Fruit fly (Drosophila melanogaster) whole organism, embryonic: ENCODE measurements around the gene CG5644.

ENCODE experiments used
- Abd-B ChIP-seq: fragments of 200-800 bp; sonication (Bioruptor generic); optimal IDR thresholded peaks from 2 replicates; lab custom pipeline; 2018; ENCODE audit warnings: missing biosample characterization, mild to moderate bottlenecking, missing genetic modification characterization, moderate library complexity
- Awh ChIP-seq: fragments of 200-800 bp; sonication (Bioruptor generic); IDR thresholded peaks from 2 replicates; pipeline ENCODE4, ENCODE4 v1.3.6; 2022; ENCODE audit warnings: missing biosample characterization, missing genetic modification characterization
- CG10147 ChIP-seq: fragments of 200-800 bp; sonication (Bioruptor generic); optimal IDR thresholded peaks from 2 replicates; lab custom pipeline; 2019; ENCODE audit warnings: missing biosample characterization, mild to moderate bottlenecking, missing genetic modification characterization, moderate library complexity
- CG10274 ChIP-seq: fragments of 200-800 bp; sonication (Bioruptor generic); optimal IDR thresholded peaks from 3 replicates; lab custom pipeline; 2017; ENCODE audit warnings: missing biosample characterization, mild to moderate bottlenecking, missing genetic modification characterization
- CG10654 ChIP-seq: fragments of 200-800 bp; sonication (Bioruptor generic); optimal IDR thresholded peaks from 2 replicates; lab custom pipeline; 2016; ENCODE audit warnings: missing biosample characterization, missing genetic modification characterization
- CG10979 ChIP-seq: fragments of 200-800 bp; sonication (Bioruptor generic); optimal IDR thresholded peaks from 2 replicates; lab custom pipeline; 2018; ENCODE audit warnings: missing biosample characterization, mild to moderate bottlenecking, missing genetic modification characterization, moderate library complexity
- CG12155 ChIP-seq: fragments of 200-800 bp; sonication (Bioruptor generic); optimal IDR thresholded peaks from 3 replicates; lab custom pipeline; 2016; ENCODE audit warnings: missing biosample characterization, missing genetic modification characterization
- CG12659 ChIP-seq: fragments of 200-800 bp; sonication (Bioruptor generic); optimal IDR thresholded peaks from 3 replicates; lab custom pipeline; 2017; ENCODE audit warnings: mild to moderate bottlenecking, missing biosample characterization, missing genetic modification reagents, missing genetic modification characterization
- CG13296 ChIP-seq: fragments of 200-800 bp; sonication (Bioruptor generic); optimal IDR thresholded peaks from 3 replicates; lab custom pipeline; 2018; ENCODE audit warnings: missing biosample characterization, mild to moderate bottlenecking, missing genetic modification characterization
- CG1529 ChIP-seq: fragments of 200-800 bp; sonication (Bioruptor generic); optimal IDR thresholded peaks from 3 replicates; lab custom pipeline; 2018; ENCODE audit warnings: missing biosample characterization, missing genetic modification characterization
- CG17829 ChIP-seq: fragments of 200-800 bp; optimal IDR thresholded peaks from 2 replicates; lab custom pipeline; 2019; ENCODE audit warnings: missing biosample characterization, mild to moderate bottlenecking, missing genetic modification characterization, moderate library complexity
- CG3281 ChIP-seq: fragments of 200-800 bp; sonication (Bioruptor generic); optimal IDR thresholded peaks from 3 replicates; lab custom pipeline; 2017; ENCODE audit warnings: missing biosample characterization, mild to moderate bottlenecking, missing genetic modification characterization
- CG3838 ChIP-seq: fragments of 200-800 bp; sonication (Bioruptor generic); optimal IDR thresholded peaks from 3 replicates; lab custom pipeline; 2016; ENCODE audit warnings: missing biosample characterization, missing genetic modification characterization
- CG6683 ChIP-seq: fragments of 200-800 bp; sonication (Bioruptor generic); optimal IDR thresholded peaks from 2 replicates; lab custom pipeline; 2017; ENCODE audit warnings: missing biosample characterization, mild to moderate bottlenecking, missing genetic modification characterization, missing genetic modification reagents
- CG8478 ChIP-seq: fragments of >200 bp; optimal IDR thresholded peaks from 2 replicates; lab custom pipeline; 2018
- CG9609 ChIP-seq: fragments of 200-800 bp; sonication (Bioruptor generic); optimal IDR thresholded peaks from 3 replicates; lab custom pipeline; 2016; ENCODE audit warnings: missing biosample characterization, missing genetic modification characterization
- CTCF ChIP-seq: fragments of 200-800 bp; sonication (Bioruptor generic); optimal IDR thresholded peaks from 2 replicates; lab custom pipeline; 2017; ENCODE audit warnings: missing biosample characterization, mild to moderate bottlenecking, missing genetic modification characterization, moderate library complexity
- CrebB ChIP-seq: fragments of 200-800 bp; sonication (Bioruptor generic); optimal IDR thresholded peaks from 3 replicates; lab custom pipeline; 2018; ENCODE audit warnings: missing biosample characterization, mild to moderate bottlenecking, missing genetic modification characterization
- Ets97D ChIP-seq: fragments of 200-800 bp; sonication (Bioruptor generic); optimal IDR thresholded peaks from 3 replicates; lab custom pipeline; 2016; ENCODE audit warnings: missing biosample characterization, missing genetic modification characterization
- Fer3 ChIP-seq: fragments of 200-800 bp; sonication (Bioruptor generic); optimal IDR thresholded peaks from 2 replicates; lab custom pipeline; 2018; ENCODE audit warnings: missing biosample characterization, mild to moderate bottlenecking, missing genetic modification characterization, moderate library complexity
- Hmx ChIP-seq: fragments of 200-800 bp; sonication (Bioruptor generic); optimal IDR thresholded peaks from 2 replicates; lab custom pipeline; 2016; ENCODE audit warnings: missing biosample characterization, missing genetic modification characterization
- Kr ChIP-seq: fragments of 200-800 bp; sonication (Bioruptor generic); optimal IDR thresholded peaks from 2 replicates; lab custom pipeline; 2017; ENCODE audit warnings: missing biosample characterization, mild to moderate bottlenecking, missing genetic modification characterization
- Mad ChIP-seq: fragments of 200-800 bp; sonication (Bioruptor generic); optimal IDR thresholded peaks from 2 replicates; lab custom pipeline; 2016; ENCODE audit warnings: missing biosample characterization, missing genetic modification characterization
- Myb ChIP-seq: fragments of 200-800 bp; sonication (Bioruptor generic); optimal IDR thresholded peaks from 2 replicates; lab custom pipeline; 2016; ENCODE audit warnings: missing biosample characterization, missing genetic modification characterization
- NC2β ChIP-seq: fragments of 200-800 bp; sonication (Bioruptor generic); optimal IDR thresholded peaks from 2 replicates; lab custom pipeline; 2016; ENCODE audit warnings: missing biosample characterization, missing genetic modification characterization
- NK7.1 ChIP-seq: fragments of 200-800 bp; sonication (Bioruptor generic); optimal IDR thresholded peaks from 3 replicates; lab custom pipeline; 2016; ENCODE audit warnings: missing biosample characterization, missing genetic modification characterization
- Nf-YC ChIP-seq: fragments of 200-800 bp; optimal IDR thresholded peaks from 3 replicates; lab custom pipeline; 2019; ENCODE audit warnings: missing biosample characterization, mild to moderate bottlenecking, missing genetic modification characterization, moderate library complexity
- NfI ChIP-seq: fragments of 200-800 bp; sonication (Bioruptor generic); optimal IDR thresholded peaks from 3 replicates; lab custom pipeline; 2018; ENCODE audit warnings: missing biosample characterization, mild to moderate bottlenecking, missing genetic modification characterization, moderate library complexity
- Opbp ChIP-seq: fragments of 200-800 bp; sonication (Bioruptor generic); IDR thresholded peaks from 3 replicates; pipeline ENCODE4 v1.3.6; 2022; ENCODE audit warnings: missing biosample characterization, missing genetic modification characterization; ENCODE audit not compliant: partially characterized antibody
- Rx ChIP-seq: fragments of 200-800 bp; sonication (Bioruptor generic); IDR thresholded peaks from 2 replicates; pipeline ENCODE4 v1.3.6; 2022; ENCODE audit warnings: missing biosample characterization, missing genetic modification characterization
- Sox100B ChIP-seq: fragments of 200-800 bp; sonication (Bioruptor generic); optimal IDR thresholded peaks from 3 replicates; lab custom pipeline; 2018; ENCODE audit warnings: missing biosample characterization, mild to moderate bottlenecking, missing genetic modification characterization
- Xrp1 ChIP-seq: fragments of 200-800 bp; sonication (Bioruptor generic); IDR thresholded peaks from 2 replicates; pipeline ENCODE4 v1.3.6; 2022; ENCODE audit warnings: missing biosample characterization, missing genetic modification characterization
- ara ChIP-seq: fragments of 200-800 bp; sonication (Bioruptor generic); IDR thresholded peaks from 2 replicates; pipeline ENCODE4 v1.3.6; 2022; ENCODE audit warnings: missing biosample characterization, missing genetic modification characterization
- br ChIP-seq: fragments of >200 bp; optimal IDR thresholded peaks from 2 replicates; lab custom pipeline; 2017
- caup ChIP-seq: fragments of 200-800 bp; sonication (Bioruptor generic); optimal IDR thresholded peaks from 3 replicates; lab custom pipeline; 2017; ENCODE audit warnings: missing biosample characterization, mild to moderate bottlenecking, missing genetic modification characterization, moderate library complexity; ENCODE audit not compliant: severe bottlenecking
- chif ChIP-seq, 2 experiments: fragments of 200-800 bp; sonication (Bioruptor generic); optimal IDR thresholded peaks; 3 replicates each; lab custom pipeline; 2016; ENCODE audit warnings: missing biosample characterization in 2 of 2, missing genetic modification characterization in 2 of 2
- chm ChIP-seq: fragments of 200-800 bp; sonication (Bioruptor generic); IDR thresholded peaks from 2 replicates; pipeline ENCODE4 v1.3.6; 2022; ENCODE audit warnings: missing biosample characterization, missing genetic modification characterization
- chn ChIP-seq: fragments of 200-800 bp; sonication (Bioruptor generic); optimal IDR thresholded peaks from 2 replicates; lab custom pipeline; 2016; ENCODE audit warnings: missing biosample characterization, missing genetic modification characterization
- ci ChIP-seq: fragments of 200-800 bp; sonication (Bioruptor generic); IDR thresholded peaks from 3 replicates; pipeline ENCODE4 v1.3.6; 2022; ENCODE audit warnings: missing biosample characterization, missing genetic modification characterization
- crc ChIP-seq: fragments of 200-800 bp; sonication (Bioruptor generic); optimal IDR thresholded peaks from 2 replicates; lab custom pipeline; 2016; ENCODE audit warnings: missing biosample characterization, missing genetic modification characterization
- crp ChIP-seq, 2 experiments: fragments of 200-800 bp; sonication (Bioruptor generic); optimal IDR thresholded peaks; 2 replicates in 1 of 2; 3 replicates in 1 of 2; lab custom pipeline; 2017; ENCODE audit warnings: missing biosample characterization in 2 of 2, missing genetic modification characterization in 2 of 2, mild to moderate bottlenecking in 1 of 2, moderate library complexity in 1 of 2
- dati ChIP-seq: fragments of 200-800 bp; sonication (Bioruptor generic); IDR thresholded peaks from 2 replicates; pipeline ENCODE4 v1.3.6; 2022; ENCODE audit warnings: missing biosample characterization, missing genetic modification characterization
- disco-r ChIP-seq: fragments of 200-800 bp; sonication (Bioruptor generic); optimal IDR thresholded peaks from 2 replicates; lab custom pipeline; 2016; ENCODE audit warnings: missing biosample characterization, missing genetic modification characterization
- ftz-f1 ChIP-seq: fragments of 200-800 bp; sonication (Bioruptor generic); optimal IDR thresholded peaks from 2 replicates; lab custom pipeline; 2016; ENCODE audit warnings: missing biosample characterization, missing genetic modification characterization
- hb ChIP-seq: fragments of 200-800 bp; sonication (Bioruptor generic); IDR thresholded peaks from 3 replicates; pipeline ENCODE4 v1.3.6; 2022; ENCODE audit warnings: missing biosample characterization, missing genetic modification characterization; ENCODE audit not compliant: partially characterized antibody
- jumu ChIP-seq: fragments of 200-800 bp; sonication (Bioruptor generic); optimal IDR thresholded peaks from 3 replicates; lab custom pipeline; 2016; ENCODE audit warnings: missing biosample characterization, missing genetic modification characterization
- lola ChIP-seq, 3 experiments: fragments of >200 bp in 2 of 3; fragments of 200-800 bp in 1 of 3; sonication (Bioruptor generic) in 1 of 3; optimal IDR thresholded peaks; 2 replicates each; lab custom pipeline; 2017 to 2019; ENCODE audit warnings: missing biosample characterization in 3 of 3, missing genetic modification characterization in 3 of 3, mild to moderate bottlenecking in 1 of 3, moderate library complexity in 1 of 3
- lov ChIP-seq, 2 experiments: fragments of 200-800 bp in 1 of 2; fragments of >200 bp in 1 of 2; sonication (Bioruptor generic) in 1 of 2; IDR thresholded peaks in 1 of 2; optimal IDR thresholded peaks in 1 of 2; 2 replicates in 1 of 2; 3 replicates in 1 of 2; pipeline versions ENCODE4 v1.3.6 to Lab custom; 2017 to 2022; ENCODE audit warnings: missing biosample characterization in 1 of 2, missing genetic modification characterization in 1 of 2
- mld ChIP-seq: fragments of 200-800 bp; sonication (Bioruptor generic); IDR thresholded peaks from 3 replicates; pipeline ENCODE4 v1.3.6; 2022; ENCODE audit warnings: missing biosample characterization, missing genetic modification characterization; ENCODE audit not compliant: partially characterized antibody
- onecut ChIP-seq: fragments of 200-800 bp; sonication (Bioruptor generic); IDR thresholded peaks from 2 replicates; pipeline ENCODE4 v1.3.6; 2022; ENCODE audit warnings: missing biosample characterization, missing genetic modification characterization
- phol ChIP-seq: fragments of 200-800 bp; sonication (Bioruptor generic); optimal IDR thresholded peaks from 3 replicates; lab custom pipeline; 2018; ENCODE audit warnings: missing biosample characterization, mild to moderate bottlenecking, missing genetic modification characterization, moderate library complexity
- so ChIP-seq: fragments of 200-800 bp; sonication (Bioruptor generic); IDR thresholded peaks from 3 replicates; pipeline ENCODE4 v1.3.6; 2022; ENCODE audit warnings: missing biosample characterization, missing genetic modification characterization

Gene CG5644

dm6 chr3L:9019196-9019662 is 39.5 kb upstream of the CG5644 start, which contains the start of gene Doc2 (continued):
- TF ChIP-seq caup (GFP tag; lab: Kevin White, UChicago) (no peak), br (no peak), CG13296 (no peak), dati (GFP tag; lab: Robert Waterston, UW) (no peak), CG12155 (no peak), Kr (GFP tag; lab: Kevin White, UChicago) (no peak), ftz-f1 (no peak), CG10979 (tag; lab: Kevin White, UChicago) (no peak), crc (GFP tag; lab: Kevin White, UChicago) (no peak), CG9609 (GFP tag; lab: Kevin White, UChicago) (no peak), chm (GFP tag; lab: Robert Waterston, UW) (peak; percentile 49; the same call in 1 of the 2 replicates), Opbp (peak; percentile 43; the same call in 1 of the 3 replicates), jumu (GFP tag; lab: Kevin White, UChicago) (no peak), Rx (GFP tag; lab: Robert Waterston, UW) (no peak), CG8478 (lab: Kevin White, UChicago) (peak; percentile 80), CG10147 (GFP tag; lab: Kevin White, UChicago) (no peak), Xrp1 (GFP tag; lab: Robert Waterston, UW) (no peak), CG10274 (no peak), Awh (GFP tag; lab: Robert Waterston, UW) (no peak), mld (no peak), phol (tag; lab: Kevin White, UChicago) (peak; percentile 58), lov (optimal IDR thresholded peaks at IDR 0.05; lab: Kevin White, UChicago) (no peak), lov (GFP tag; IDR thresholded peaks at IDR 0.05; lab: Robert Waterston, UW) (0 out of 3 replicates have a peak, but pooled peaks have one; percentile 10), CG17829 (tag; lab: Kevin White, UChicago) (peak; percentile 30), Sox100B (GFP tag; lab: Kevin White, UChicago) (no peak), Abd-B (GFP tag; lab: Kevin White, UChicago) (no peak), Fer3 (tag; lab: Kevin White, UChicago) (no peak), Hmx (no peak), ci (0 out of 3 replicates have a peak, but pooled peaks have one; percentile 57), NK7.1 (GFP tag; lab: Kevin White, UChicago) (no peak), ara (GFP tag; lab: Robert Waterston, UW) (no peak), Nf-YC (tag; lab: Kevin White, UChicago) (peak; percentile 99), CTCF (GFP tag; lab: Kevin White, UChicago) (no peak), chn (GFP tag; lab: Kevin White, UChicago) (no peak), CG6683 (no peak), so (no peak), crp (GFP tag; optimal IDR thresholded peaks at IDR 0.05; lab: Kevin White, UChicago) (no peak), CG1529 (GFP tag; lab: Kevin White, UChicago) (no peak), NC2β (GFP tag; lab: Kevin White, UChicago) (no peak), disco-r (GFP tag; lab: Kevin White, UChicago) (no peak), onecut (GFP tag; lab: Robert Waterston, UW) (no peak), Ets97D (GFP tag; lab: Kevin White, UChicago) (no peak), chif (GFP tag; optimal IDR thresholded peaks at IDR 0.05; lab: Kevin White, UChicago) (no peak), CG12659 (no peak), NfI (GFP tag; lab: Kevin White, UChicago) (no peak), CG3838 (GFP tag; lab: Kevin White, UChicago) (no peak), CG10654 (no peak), CrebB (no peak), Mad (GFP tag; lab: Kevin White, UChicago) (no peak), Myb (GFP tag; lab: Kevin White, UChicago) (no peak), lola (GFP tag; optimal IDR thresholded peaks at IDR 0.05; lab: Kevin White, UChicago) (no peak), hb (no peak), CG3281 (GFP tag; lab: Kevin White, UChicago) (no peak)
